Worm (Caenorhabditis elegans) whole organism, mixed stage, embryonic: ENCODE data around the gene lsy-27.

Experiments
- M03D4.4 ChIP-seq: sonication (generic microtip); optimal IDR thresholded peaks from 2 replicates; lab custom pipeline; 2017; ENCODE audit warnings: mild to moderate bottlenecking, missing genetic modification characterization, missing compliant biosample characterization
- bed-3 ChIP-seq: fragments of 200-800 bp; sonication (Bioruptor generic); optimal IDR thresholded peaks from 3 replicates; lab custom pipeline; 2018; ENCODE audit warnings: mild to moderate bottlenecking, missing genetic modification characterization, moderate library complexity, missing compliant biosample characterization
- blmp-1 ChIP-seq: fragments of 150-350 bp; optimal IDR thresholded peaks from 2 replicates; lab custom pipeline; 2014; ENCODE audit warnings: missing biosample characterization, missing genetic modification characterization
- ceh-39 ChIP-seq: fragments of 150-350 bp; optimal IDR thresholded peaks from 2 replicates; lab custom pipeline; 2014; ENCODE audit warnings: missing biosample characterization, missing genetic modification characterization
- ceh-43 ChIP-seq: fragments of 200-800 bp; sonication (Bioruptor generic); optimal IDR thresholded peaks from 2 replicates; lab custom pipeline; 2018; ENCODE audit warnings: mild to moderate bottlenecking, missing genetic modification characterization, moderate library complexity, missing compliant biosample characterization
- ceh-83 ChIP-seq: fragments of 200-800 bp; sonication (Bioruptor generic); optimal IDR thresholded peaks from 2 replicates; lab custom pipeline; 2018; ENCODE audit warnings: mild to moderate bottlenecking, missing genetic modification characterization, missing compliant biosample characterization
- cnd-1 ChIP-seq: fragments of 200-800 bp; sonication (Bioruptor generic); optimal IDR thresholded peaks from 2 replicates; lab custom pipeline; 2018; ENCODE audit warnings: mild to moderate bottlenecking, missing genetic modification characterization, missing compliant biosample characterization
- drap-1 ChIP-seq: fragments of 200-800 bp; sonication (Bioruptor generic); optimal IDR thresholded peaks from 3 replicates; lab custom pipeline; 2018; ENCODE audit warnings: mild to moderate bottlenecking, missing genetic modification characterization, missing compliant biosample characterization
- elt-1 ChIP-seq: sonication (generic microtip); optimal IDR thresholded peaks from 2 replicates; lab custom pipeline; 2017; ENCODE audit warnings: missing genetic modification characterization, mild to moderate bottlenecking, missing compliant biosample characterization, antibody characterized with exemption, moderate library complexity, borderline replicate concordance; ENCODE audit not compliant: insufficient read depth
- elt-3 ChIP-seq: fragments of 150-350 bp; optimal IDR thresholded peaks from 2 replicates; lab custom pipeline; 2014; ENCODE audit warnings: missing biosample characterization, missing genetic modification characterization
- flh-1 ChIP-seq: fragments of 200-800 bp; sonication (Bioruptor generic); optimal IDR thresholded peaks from 2 replicates; lab custom pipeline; 2018; ENCODE audit warnings: mild to moderate bottlenecking, missing genetic modification characterization, moderate library complexity, missing compliant biosample characterization
- ham-2 ChIP-seq: fragments of 200-800 bp; sonication (Bioruptor generic); optimal IDR thresholded peaks from 2 replicates; lab custom pipeline; 2018; ENCODE audit warnings: mild to moderate bottlenecking, missing genetic modification characterization, missing compliant biosample characterization
- hlh-1 ChIP-seq: fragments of 150-350 bp; optimal IDR thresholded peaks from 2 replicates; lab custom pipeline; 2014; ENCODE audit warnings: missing biosample characterization, missing genetic modification reagents, missing genetic modification characterization
- lin-13 ChIP-seq: fragments of 150-350 bp; optimal IDR thresholded peaks from 2 replicates; lab custom pipeline; 2014; ENCODE audit warnings: missing biosample characterization, missing genetic modification characterization
- lin-32 ChIP-seq: fragments of 200-800 bp; sonication (Bioruptor generic); optimal IDR thresholded peaks from 2 replicates; lab custom pipeline; 2018; ENCODE audit warnings: mild to moderate bottlenecking, missing genetic modification characterization, missing compliant biosample characterization
- lsy-2 ChIP-seq: fragments of 150-350 bp; optimal IDR thresholded peaks from 2 replicates; lab custom pipeline; 2014; ENCODE audit warnings: missing biosample characterization, missing genetic modification characterization
- mab-5 ChIP-seq: fragments of 150-350 bp; optimal IDR thresholded peaks from 2 replicates; lab custom pipeline; 2014; ENCODE audit warnings: missing biosample characterization, missing genetic modification characterization
- mep-1 ChIP-seq: fragments of 150-350 bp; optimal IDR thresholded peaks from 2 replicates; lab custom pipeline; 2017; ENCODE audit warnings: missing biosample characterization, missing genetic modification reagents, missing genetic modification characterization, inconsistent platforms
- mls-2 ChIP-seq: sonication (generic microtip); optimal IDR thresholded peaks from 2 replicates; lab custom pipeline; 2016; ENCODE audit warnings: mild to moderate bottlenecking, missing genetic modification characterization, moderate library complexity, missing compliant biosample characterization
- nhr-12 ChIP-seq: fragments of 150-350 bp; optimal IDR thresholded peaks from 2 replicates; lab custom pipeline; 2014; ENCODE audit warnings: missing biosample characterization, missing genetic modification characterization
- nhr-237 ChIP-seq: fragments of 150-350 bp; optimal IDR thresholded peaks from 2 replicates; lab custom pipeline; 2014; ENCODE audit warnings: missing biosample characterization, missing genetic modification characterization
- nhr-76 ChIP-seq: sonication (generic microtip); optimal IDR thresholded peaks from 2 replicates; lab custom pipeline; 2017; ENCODE audit warnings: missing biosample characterization, missing genetic modification characterization
- pha-4 ChIP-seq: fragments of 150-350 bp; optimal IDR thresholded peaks from 2 replicates; lab custom pipeline; 2018; ENCODE audit warnings: missing biosample characterization, missing genetic modification reagents, missing genetic modification characterization
- sem-2 ChIP-seq: fragments of 200-800 bp; sonication (Bioruptor generic); optimal IDR thresholded peaks from 2 replicates; lab custom pipeline; 2018; ENCODE audit warnings: mild to moderate bottlenecking, missing genetic modification characterization, missing compliant biosample characterization
- snpc-4 ChIP-seq: fragments of 150-350 bp; optimal IDR thresholded peaks from 2 replicates; lab custom pipeline; 2014; ENCODE audit warnings: missing biosample characterization, missing genetic modification characterization
- sptf-1 ChIP-seq: sonication (generic microtip); optimal IDR thresholded peaks from 2 replicates; lab custom pipeline; 2017; ENCODE audit warnings: mild to moderate bottlenecking, missing genetic modification characterization, moderate library complexity, missing compliant biosample characterization
- tbx-8 ChIP-seq: fragments of 200-800 bp; sonication (Bioruptor generic); optimal IDR thresholded peaks from 2 replicates; lab custom pipeline; 2018; ENCODE audit warnings: mild to moderate bottlenecking, missing genetic modification characterization, moderate library complexity, missing compliant biosample characterization
- unc-120 ChIP-seq: sonication (generic microtip); optimal IDR thresholded peaks from 2 replicates; lab custom pipeline; 2017; ENCODE audit warnings: missing genetic modification characterization, missing compliant biosample characterization; ENCODE audit not compliant: poor library complexity, severe bottlenecking
- unc-39 ChIP-seq: fragments of 150-350 bp; optimal IDR thresholded peaks from 2 replicates; lab custom pipeline; 2014; ENCODE audit warnings: missing biosample characterization, missing genetic modification characterization
- unc-62 ChIP-seq: fragments of 150-350 bp; optimal IDR thresholded peaks from 2 replicates; lab custom pipeline; 2014; ENCODE audit warnings: missing biosample characterization, missing genetic modification reagents, missing genetic modification characterization
- zip-8 ChIP-seq: fragments of 150-350 bp; optimal IDR thresholded peaks from 2 replicates; lab custom pipeline; 2014; ENCODE audit warnings: missing biosample characterization, missing genetic modification characterization
- ztf-11 ChIP-seq: fragments of 150-350 bp; optimal IDR thresholded peaks from 2 replicates; lab custom pipeline; 2014; ENCODE audit warnings: missing biosample characterization, missing genetic modification characterization

lsy-27 gene

DNA sequence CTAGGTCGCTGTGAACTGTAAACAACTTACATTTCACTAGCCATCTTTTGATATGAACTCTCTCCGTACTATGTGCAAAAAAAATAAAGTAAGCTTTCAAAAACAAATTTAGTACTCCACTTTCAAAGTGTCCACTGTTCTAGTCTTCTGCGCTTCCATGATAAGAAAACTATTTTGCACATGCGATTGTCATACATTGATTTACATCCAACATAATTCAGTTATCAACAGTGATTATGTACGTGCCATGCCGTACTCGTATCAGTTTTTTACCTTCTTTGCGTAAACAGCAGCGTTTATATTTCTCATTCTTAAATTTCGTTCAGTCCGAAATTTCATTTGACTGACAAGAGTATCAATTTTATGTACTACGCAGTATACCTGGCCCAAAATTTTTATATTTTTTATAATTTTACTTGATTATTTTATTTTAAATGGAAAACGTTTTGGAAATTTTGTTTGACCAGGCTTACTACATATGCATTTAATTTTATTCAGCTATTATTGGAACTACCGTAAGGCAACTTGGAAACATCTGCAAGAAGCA is 2.9 kb upstream of the lsy-27 start, which contains the start of the genes fbxa-134 and F47H4.2:
TSS of gene fbxa-134 (minus strand) at position 44 of the 547 bp plus-strand sequence.
TSS of gene F47H4.2 (plus strand) at position 497 of the 547 bp plus-strand sequence.
- TF ChIP-seq lin-13 (tag; lab: Kevin White, UChicago) (no peak), flh-1 (GFP tag; lab: Kevin White, UChicago) (no peak), unc-62 (GFP tag; lab: Kevin White, UChicago) (no peak), snpc-4 (tag; lab: Kevin White, UChicago) (no peak)

DNA sequence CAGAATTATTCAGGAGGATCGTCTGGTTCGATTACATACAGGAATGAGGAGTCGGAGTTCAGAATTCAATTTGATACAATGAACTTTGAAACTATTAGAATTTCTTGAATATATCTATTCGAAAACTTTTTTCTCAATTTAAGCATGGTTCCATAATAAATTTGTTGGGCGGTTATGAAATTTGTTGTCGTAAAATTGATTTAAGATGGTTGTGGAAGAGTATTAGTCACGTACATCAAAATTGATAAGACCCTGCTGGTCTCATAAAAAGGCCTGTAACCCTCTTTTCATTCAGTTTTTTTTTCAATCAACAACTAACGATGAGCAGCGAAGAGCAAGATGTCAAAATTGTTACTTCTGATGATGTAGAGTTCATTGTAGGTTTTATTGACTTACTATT is 2.4 kb downstream of the lsy-27 start, which contains the start of gene skr-5:
TSS of gene skr-5 (plus strand) at position 301 of the 400 bp plus-strand sequence.
- no peak for TF ChIP-seq ztf-11 (tag; lab: Kevin White, UChicago)
- no peak for TF ChIP-seq hlh-1 (tag; lab: Kevin White, UChicago)

DNA sequence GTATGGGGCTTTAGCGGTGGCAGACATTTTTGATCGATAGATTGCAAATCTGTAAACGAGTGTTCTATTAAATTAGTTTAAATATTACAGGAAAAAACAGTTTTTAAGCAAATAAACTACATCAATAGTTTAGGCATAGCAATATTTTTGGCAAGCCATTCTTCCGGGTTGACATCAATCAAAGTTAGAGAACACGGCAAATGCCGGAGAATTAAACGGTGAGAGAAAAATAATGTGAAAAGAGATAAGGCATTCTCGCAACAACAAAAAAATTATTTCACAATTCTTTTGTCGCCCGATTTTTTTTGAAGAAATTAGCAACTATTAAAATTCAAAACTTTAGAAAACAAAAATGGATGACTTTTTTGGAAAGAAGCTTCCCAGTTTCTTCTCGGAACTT is 5.1 kb downstream of the lsy-27 start, which contains the start of the genes fbxa-188 and fbxa-189:
TSS of gene fbxa-188 (minus strand) at position 51 of the 400 bp plus-strand sequence.
TSS of gene fbxa-189 (plus strand) at position 339 of the 400 bp plus-strand sequence.
- no peak for TF ChIP-seq sem-2 (GFP tag; lab: Kevin White, UChicago)
- no peak for TF ChIP-seq ham-2 (GFP tag; lab: Kevin White, UChicago)
- TF ChIP-seq drap-1 (GFP tag; lab: Kevin White, UChicago) = no peak

DNA sequence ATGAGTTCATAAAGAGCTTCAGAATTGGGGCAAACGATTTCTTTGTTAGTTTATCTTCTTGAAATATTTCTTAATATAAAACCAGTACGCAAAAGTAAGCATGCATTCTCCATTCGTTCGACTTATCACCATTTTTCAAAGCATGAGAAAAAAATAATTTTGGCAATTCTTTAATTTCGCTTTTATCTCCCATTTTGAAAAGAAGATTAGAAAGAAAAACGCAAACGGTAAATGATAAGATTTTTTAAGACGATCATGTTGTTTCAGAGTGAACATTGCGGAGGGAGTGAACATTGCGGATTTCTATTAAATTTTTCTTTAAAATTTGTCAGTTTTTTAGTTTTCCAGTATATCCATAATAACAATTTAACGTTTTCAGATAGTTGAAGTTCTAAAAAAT is 10.6 kb downstream of the lsy-27 start:
- TF ChIP-seq bed-3 = no peak
- no peak for TF ChIP-seq cnd-1 (tag; lab: Kevin White, UChicago)
- no peak for TF ChIP-seq mab-5 (tag; lab: Kevin White, UChicago)
- TF ChIP-seq unc-39 (tag; lab: Kevin White, UChicago) = no peak
- no peak for TF ChIP-seq ceh-39 (tag; lab: Kevin White, UChicago)
- no peak for TF ChIP-seq elt-3
- no peak for TF ChIP-seq unc-120 (tag; lab: Kevin White, UChicago)
- TF ChIP-seq ceh-43 = no peak
- TF ChIP-seq lsy-2 (tag; lab: Kevin White, UChicago) = no peak
- no peak for TF ChIP-seq mep-1
- TF ChIP-seq flh-1 (GFP tag; lab: Kevin White, UChicago) = no peak
- TF ChIP-seq nhr-76 (tag; lab: Kevin White, UChicago) = no peak
- no peak for TF ChIP-seq lin-32 (GFP tag; lab: Kevin White, UChicago)
- TF ChIP-seq nhr-237 = no peak
- no peak for TF ChIP-seq ztf-11 (tag; lab: Kevin White, UChicago)
- no peak for TF ChIP-seq tbx-8 (GFP tag; lab: Kevin White, UChicago)
- no peak for TF ChIP-seq zip-8
- no peak for TF ChIP-seq ham-2 (GFP tag; lab: Kevin White, UChicago)
- no peak for TF ChIP-seq pha-4 (tag; lab: Kevin White, UChicago)

DNA sequence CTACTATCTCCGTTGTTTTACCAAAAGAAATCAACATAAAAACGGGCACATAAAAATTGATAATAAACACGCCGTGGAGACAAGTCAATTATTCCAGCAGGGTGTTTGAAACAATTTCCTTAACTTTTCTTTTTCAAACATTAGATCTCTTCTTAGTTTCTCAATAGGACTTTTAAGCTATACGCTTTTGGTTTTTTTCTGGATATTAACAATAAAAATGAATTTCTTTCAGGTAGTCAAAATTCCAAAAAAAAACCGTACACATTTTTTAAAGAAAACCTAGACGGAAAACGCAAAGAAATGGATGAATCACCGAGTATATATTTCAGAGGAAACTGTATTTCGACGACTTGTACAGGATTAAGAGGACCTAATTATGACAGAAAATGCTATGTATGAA is 18.7 kb downstream of the lsy-27 start, which contains the start of gene fbxa-185:
TSS of gene fbxa-185 (plus strand) at position 301 of the 400 bp plus-strand sequence.
- TF ChIP-seq ztf-11 (tag; lab: Kevin White, UChicago) (no peak), ceh-43 (no peak), lin-32 (GFP tag; lab: Kevin White, UChicago) (no peak), ceh-39 (tag; lab: Kevin White, UChicago) (no peak), sptf-1 (no peak), pha-4 (tag; lab: Kevin White, UChicago) (no peak), blmp-1 (tag; lab: Kevin White, UChicago) (no peak), mls-2 (tag; lab: Kevin White, UChicago) (no peak), zip-8 (no peak), tbx-8 (GFP tag; lab: Kevin White, UChicago) (no peak), elt-1 (tag; lab: Kevin White, UChicago) (no peak), bed-3 (no peak), elt-3 (no peak), nhr-12 (tag; lab: Kevin White, UChicago) (no peak), ceh-83 (GFP tag; lab: Kevin White, UChicago) (no peak), M03D4.4 (tag; lab: Kevin White, UChicago) (no peak), lsy-2 (tag; lab: Kevin White, UChicago) (no peak), snpc-4 (tag; lab: Kevin White, UChicago) (no peak)
- TF ChIP-seq, all 35 proteins: peak for 0
